Fruit fly (Drosophila melanogaster): ENCODE measurements around the gene spen.

- no peak for TF ChIP-seq CTCF (optimal IDR thresholded peaks at IDR 0.05)
- TF ChIP-seq CG8478 (optimal IDR thresholded peaks at IDR 0.05) = no peak
Observed at dm6 chr2L:232187-232586, 73.4 kb downstream of the spen start, which contains the start of gene CG13693.
